Fruit fly (Drosophila melanogaster) whole organism, embryonic: ENCODE data around the gene Mfe2.

ENCODE experiments used
- Abd-B ChIP-seq: fragments of 200-800 bp; sonication (Bioruptor generic); optimal IDR thresholded peaks from 2 replicates; lab custom pipeline; 2018; ENCODE audit warnings: missing biosample characterization, mild to moderate bottlenecking, missing genetic modification characterization, moderate library complexity
- Adf1 ChIP-seq: fragments of 200-800 bp; sonication (Bioruptor generic); IDR thresholded peaks from 2 replicates; pipeline ENCODE4 v1.3.6; 2022; ENCODE audit warnings: missing biosample characterization, missing genetic modification characterization
- Atf-2 ChIP-seq: fragments of 200-800 bp; sonication (Bioruptor generic); optimal IDR thresholded peaks from 2 replicates; lab custom pipeline; 2016; ENCODE audit warnings: missing biosample characterization, missing genetic modification characterization
- C15 ChIP-seq: fragments of 200-800 bp; sonication (Bioruptor generic); IDR thresholded peaks from 3 replicates; pipeline ENCODE4 v1.3.6; 2022; ENCODE audit warnings: missing biosample characterization, missing genetic modification characterization
- CG15011 ChIP-seq: fragments of 200-800 bp; sonication (Bioruptor generic); optimal IDR thresholded peaks from 3 replicates; lab custom pipeline; 2018; ENCODE audit warnings: missing biosample characterization, mild to moderate bottlenecking, missing genetic modification characterization
- CG15479 ChIP-seq: fragments of 200-800 bp; sonication (Bioruptor generic); optimal IDR thresholded peaks from 3 replicates; lab custom pipeline; 2019; ENCODE audit warnings: missing biosample characterization, mild to moderate bottlenecking, missing genetic modification characterization, moderate library complexity
- CG16815 ChIP-seq: fragments of 200-800 bp; sonication (Bioruptor generic); optimal IDR thresholded peaks from 3 replicates; lab custom pipeline; 2017; ENCODE audit warnings: missing biosample characterization, mild to moderate bottlenecking, missing genetic modification characterization
- CG16863 ChIP-seq: fragments of 200-800 bp; sonication (Bioruptor generic); optimal IDR thresholded peaks from 3 replicates; lab custom pipeline; 2016; ENCODE audit warnings: missing biosample characterization, missing genetic modification characterization
- CG17361 ChIP-seq: fragments of 200-800 bp; sonication (Bioruptor generic); IDR thresholded peaks from 3 replicates; pipeline ENCODE4 v1.3.6; 2022; ENCODE audit warnings: missing biosample characterization, missing genetic modification characterization
- CG17385 ChIP-seq: fragments of 200-800 bp; sonication (Bioruptor generic); optimal IDR thresholded peaks from 3 replicates; lab custom pipeline; 2018; ENCODE audit warnings: missing biosample characterization, mild to moderate bottlenecking, missing genetic modification characterization
- CG2120 ChIP-seq: fragments of 200-800 bp; sonication (Bioruptor generic); optimal IDR thresholded peaks from 3 replicates; lab custom pipeline; 2016; ENCODE audit warnings: missing biosample characterization, missing genetic modification characterization
- CG3065 ChIP-seq: fragments of 200-800 bp; sonication (Bioruptor generic); optimal IDR thresholded peaks from 2 replicates; lab custom pipeline; 2016; ENCODE audit warnings: missing biosample characterization, missing genetic modification characterization
- CG31224 ChIP-seq: fragments of 200-800 bp; sonication (Bioruptor generic); IDR thresholded peaks from 2 replicates; pipeline ENCODE4 v1.3.6; 2022; ENCODE audit warnings: missing biosample characterization, missing genetic modification characterization
- CG33213 ChIP-seq: fragments of 200-800 bp; sonication (Bioruptor generic); optimal IDR thresholded peaks from 3 replicates; lab custom pipeline; 2016; ENCODE audit warnings: missing biosample characterization, missing genetic modification characterization
- CG3726 ChIP-seq: fragments of 200-800 bp; sonication (Bioruptor generic); IDR thresholded peaks from 3 replicates; pipeline ENCODE4, ENCODE4 v1.3.6; 2022; ENCODE audit warnings: missing biosample characterization, missing genetic modification characterization
- CG43689 ChIP-seq: fragments of 200-800 bp; sonication (Bioruptor generic); IDR thresholded peaks from 2 replicates; pipeline ENCODE4 v1.3.6; 2022; ENCODE audit warnings: missing biosample characterization, missing genetic modification characterization
- CG7556 ChIP-seq: fragments of 200-800 bp; sonication (Bioruptor generic); optimal IDR thresholded peaks from 2 replicates; lab custom pipeline; 2017; ENCODE audit warnings: missing biosample characterization, mild to moderate bottlenecking, missing genetic modification characterization
- Camta ChIP-seq: fragments of 200-800 bp; sonication (Bioruptor generic); optimal IDR thresholded peaks from 2 replicates; lab custom pipeline; 2016; ENCODE audit warnings: missing biosample characterization, missing genetic modification characterization
- D ChIP-seq, 2 experiments: fragments of 200-800 bp in 1 of 2; fragments of >200 bp in 1 of 2; sonication (Bioruptor generic) in 1 of 2; optimal IDR thresholded peaks; 2 replicates in 1 of 2; 3 replicates in 1 of 2; lab custom pipeline; 2017; ENCODE audit warnings: mild to moderate bottlenecking in 1 of 2, missing biosample characterization in 1 of 2, missing genetic modification characterization in 1 of 2, missing genetic modification reagents in 1 of 2
- Elba2 ChIP-seq: fragments of 200-800 bp; sonication (Bioruptor generic); optimal IDR thresholded peaks from 3 replicates; lab custom pipeline; 2016; ENCODE audit warnings: missing biosample characterization, missing genetic modification characterization
- Ets65A ChIP-seq: fragments of 200-800 bp; sonication (Bioruptor generic); peaks from one replicate; lab custom pipeline; 2016; ENCODE audit warnings: missing biosample characterization, missing genetic modification characterization
- Hey ChIP-seq: fragments of 200-800 bp; sonication (Bioruptor generic); optimal IDR thresholded peaks from 3 replicates; lab custom pipeline; 2018; ENCODE audit warnings: missing biosample characterization, mild to moderate bottlenecking, missing genetic modification characterization
- HmgD ChIP-seq: fragments of 200-800 bp; sonication (Bioruptor generic); optimal IDR thresholded peaks from 3 replicates; lab custom pipeline; 2016; ENCODE audit warnings: missing biosample characterization, missing genetic modification characterization
- Hr39 ChIP-seq: fragments of >200 bp; optimal IDR thresholded peaks from 2 replicates; lab custom pipeline; 2017
- MBD-R2 ChIP-seq: fragments of 200-800 bp; sonication (Bioruptor generic); IDR thresholded peaks from 2 replicates; pipeline ENCODE4 v1.3.6; 2022; ENCODE audit warnings: missing biosample characterization, missing genetic modification characterization
- Spps ChIP-seq: fragments of 200-800 bp; sonication (Bioruptor generic); optimal IDR thresholded peaks from 2 replicates; lab custom pipeline; 2018; ENCODE audit warnings: missing biosample characterization, mild to moderate bottlenecking, missing genetic modification characterization
- Usf ChIP-seq: fragments of 200-800 bp; sonication (Bioruptor generic); optimal IDR thresholded peaks from 2 replicates; lab custom pipeline; 2017; ENCODE audit warnings: missing genotype, missing biosample characterization, missing genetic modification characterization
- cas ChIP-seq: fragments of 200-800 bp; sonication (Bioruptor generic); IDR thresholded peaks from 2 replicates; pipeline ENCODE4 v1.3.6; 2022; ENCODE audit warnings: missing biosample characterization, missing genetic modification characterization
- cato ChIP-seq: fragments of 200-800 bp; sonication (Bioruptor generic); optimal IDR thresholded peaks from 2 replicates; lab custom pipeline; 2016; ENCODE audit warnings: missing biosample characterization, missing genetic modification characterization, borderline replicate concordance
- crc ChIP-seq: fragments of 200-800 bp; sonication (Bioruptor generic); optimal IDR thresholded peaks from 2 replicates; lab custom pipeline; 2016; ENCODE audit warnings: missing biosample characterization, missing genetic modification characterization
- eve ChIP-seq, 2 experiments: fragments of >200 bp; optimal IDR thresholded peaks; 2 replicates each; lab custom pipeline; 2017; ENCODE audit warnings: missing biosample characterization in 2 of 2, missing genetic modification characterization in 2 of 2
- grn ChIP-seq: fragments of 200-800 bp; sonication (Bioruptor generic); optimal IDR thresholded peaks from 3 replicates; lab custom pipeline; 2017; ENCODE audit warnings: missing biosample characterization, missing genetic modification characterization
- gsb-n ChIP-seq: fragments of 200-800 bp; sonication (Bioruptor generic); optimal IDR thresholded peaks from 3 replicates; lab custom pipeline; 2018; ENCODE audit warnings: missing biosample characterization, mild to moderate bottlenecking, missing genetic modification characterization
- hth ChIP-seq: fragments of >200 bp; optimal IDR thresholded peaks from 2 replicates; lab custom pipeline; 2017; ENCODE audit warnings: inconsistent platforms
- insv ChIP-seq, 2 experiments: fragments of 200-800 bp; sonication (Bioruptor generic); optimal IDR thresholded peaks; 3 replicates each; lab custom pipeline; 2016 to 2018; ENCODE audit warnings: missing biosample characterization in 2 of 2, missing genetic modification characterization in 2 of 2
- kah ChIP-seq: fragments of 200-800 bp; sonication (Bioruptor generic); optimal IDR thresholded peaks from 2 replicates; lab custom pipeline; 2018; ENCODE audit warnings: missing biosample characterization, mild to moderate bottlenecking, missing genetic modification characterization
- ken ChIP-seq: fragments of 200-800 bp; sonication (Bioruptor generic); IDR thresholded peaks from 3 replicates; pipeline ENCODE4 v1.3.6; 2022; ENCODE audit warnings: missing biosample characterization, missing genetic modification characterization
- lab ChIP-seq: fragments of 200-800 bp; sonication (Bioruptor generic); optimal IDR thresholded peaks from 3 replicates; lab custom pipeline; 2017; ENCODE audit warnings: missing biosample characterization, missing genetic modification characterization, mild to moderate bottlenecking, moderate library complexity, missing genetic modification reagents
- mld ChIP-seq: fragments of 200-800 bp; sonication (Bioruptor generic); IDR thresholded peaks from 3 replicates; pipeline ENCODE4 v1.3.6; 2022; ENCODE audit warnings: missing biosample characterization, missing genetic modification characterization; ENCODE audit not compliant: partially characterized antibody
- nerfin-1 ChIP-seq: fragments of 200-800 bp; sonication (Bioruptor generic); optimal IDR thresholded peaks from 3 replicates; lab custom pipeline; 2019; ENCODE audit warnings: missing biosample characterization, mild to moderate bottlenecking, missing genetic modification characterization, moderate library complexity
- nerfin-2 ChIP-seq: fragments of 200-800 bp; sonication (Bioruptor generic); IDR thresholded peaks from 2 replicates; pipeline ENCODE4 v1.3.6; 2022; ENCODE audit warnings: missing biosample characterization, missing genetic modification characterization; ENCODE audit not compliant: partially characterized antibody
- nmo ChIP-seq: fragments of 200-800 bp; sonication (Bioruptor generic); optimal IDR thresholded peaks from 2 replicates; lab custom pipeline; 2018; ENCODE audit warnings: missing biosample characterization, mild to moderate bottlenecking, missing genetic modification characterization, moderate library complexity
- nom ChIP-seq: fragments of 200-800 bp; sonication (Bioruptor generic); optimal IDR thresholded peaks from 2 replicates; lab custom pipeline; 2017; ENCODE audit warnings: missing biosample characterization, missing genetic modification characterization, mild to moderate bottlenecking, moderate library complexity, missing genetic modification reagents
- odd ChIP-seq: fragments of 200-800 bp; sonication (Bioruptor generic); optimal IDR thresholded peaks from 2 replicates; lab custom pipeline; 2017; ENCODE audit warnings: missing biosample characterization, mild to moderate bottlenecking, missing genetic modification characterization
- org-1 ChIP-seq: fragments of 200-800 bp; sonication (Bioruptor generic); optimal IDR thresholded peaks from 2 replicates; lab custom pipeline; 2017; ENCODE audit warnings: missing biosample characterization, missing genetic modification characterization
- pan ChIP-seq, 4 experiments: fragments of >200 bp in 3 of 4; fragments of 200-800 bp in 1 of 4; sonication (Bioruptor generic) in 1 of 4; optimal IDR thresholded peaks in 3 of 4; IDR thresholded peaks in 1 of 4; 2 replicates each; pipeline versions ENCODE4 v1.3.6 to Lab custom; 2017 to 2022; ENCODE audit warnings: missing biosample characterization in 2 of 4, missing genetic modification characterization in 2 of 4, mixed read lengths in 1 of 4
- pho ChIP-seq: fragments of 200-800 bp; sonication (Bioruptor generic); optimal IDR thresholded peaks from 2 replicates; lab custom pipeline; 2016; ENCODE audit warnings: missing biosample characterization, missing genetic modification characterization
- pzg ChIP-seq: fragments of 200-800 bp; sonication (Bioruptor generic); optimal IDR thresholded peaks from 3 replicates; lab custom pipeline; 2018; ENCODE audit warnings: missing biosample characterization, mild to moderate bottlenecking, missing genetic modification characterization, moderate library complexity
- repo ChIP-seq: fragments of 200-800 bp; sonication (Bioruptor generic); optimal IDR thresholded peaks from 2 replicates; lab custom pipeline; 2016; ENCODE audit warnings: missing biosample characterization, missing genetic modification characterization
- salm ChIP-seq: fragments of 200-800 bp; sonication (Bioruptor generic); optimal IDR thresholded peaks from 2 replicates; lab custom pipeline; 2018; ENCODE audit warnings: missing biosample characterization, mild to moderate bottlenecking, missing genetic modification characterization

The Mfe2 gene

DNA sequence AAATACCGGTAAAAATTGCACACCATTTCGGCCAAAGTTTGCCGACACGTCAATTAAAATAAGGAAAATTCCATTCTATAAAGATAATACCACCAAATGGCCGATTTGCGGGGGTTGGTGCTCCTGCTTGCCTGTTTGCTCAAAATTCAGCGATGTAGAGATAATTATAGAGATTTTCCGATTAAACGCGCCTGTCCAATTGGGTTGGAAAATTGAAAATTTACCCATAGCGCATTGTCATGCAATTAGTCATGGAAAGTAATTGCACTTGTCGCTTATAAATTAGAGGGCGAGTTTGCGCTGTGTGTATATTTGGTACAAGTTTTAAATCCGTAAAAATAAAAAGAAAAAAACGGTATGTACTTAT, 48.8 kb downstream of the Mfe2 start:
- TF ChIP-seq crc (GFP tag; lab: Kevin White, UChicago) = no peak
- no peak for TF ChIP-seq Abd-B (GFP tag; lab: Kevin White, UChicago)
- no peak for TF ChIP-seq CG15011 (GFP tag; lab: Kevin White, UChicago)
- no peak for TF ChIP-seq C15 (GFP tag; lab: Robert Waterston, UW)
- no peak for TF ChIP-seq ken
- no peak for TF ChIP-seq lab (GFP tag; lab: Kevin White, UChicago)
- no peak for TF ChIP-seq Usf (GFP tag; lab: Kevin White, UChicago)
- peak in 1 of 2 experiments; percentile 73 for TF ChIP-seq insv (GFP tag; optimal IDR thresholded peaks at IDR 0.05; lab: Kevin White, UChicago)
- no peak for TF ChIP-seq CG3726
- no peak for TF ChIP-seq CG7556
- TF ChIP-seq Elba2 (GFP tag; lab: Kevin White, UChicago) = peak; percentile 55
- no peak for TF ChIP-seq CG16815 (GFP tag; lab: Kevin White, UChicago)
- no peak for TF ChIP-seq cato (GFP tag; lab: Kevin White, UChicago)
- TF ChIP-seq kah (GFP tag; lab: Kevin White, UChicago) = no peak
- TF ChIP-seq mld (GFP tag; lab: Robert Waterston, UW) = no peak
- no peak for TF ChIP-seq nerfin-2
- no peak for TF ChIP-seq gsb-n (tag; lab: Kevin White, UChicago)
- TF ChIP-seq HmgD (GFP tag; lab: Kevin White, UChicago) = no peak
- TF ChIP-seq eve (GFP tag; optimal IDR thresholded peaks at IDR 0.05; lab: Kevin White, UChicago) = no peak
- no peak for TF ChIP-seq salm (tag; lab: Kevin White, UChicago)
- TF ChIP-seq grn (GFP tag; lab: Kevin White, UChicago) = peak; percentile 64
- TF ChIP-seq nmo = peak; percentile 7
- TF ChIP-seq CG15479 (GFP tag; lab: Kevin White, UChicago) = peak; percentile 30
- TF ChIP-seq nerfin-1 (tag; lab: Kevin White, UChicago) = peak; percentile 56
- no peak for TF ChIP-seq hth (lab: Kevin White, UChicago)
- TF ChIP-seq CG17385 (GFP tag; lab: Kevin White, UChicago) = no peak
- TF ChIP-seq odd (GFP tag; lab: Kevin White, UChicago) = no peak
- TF ChIP-seq cas (GFP tag; lab: Robert Waterston, UW) = no peak
- TF ChIP-seq pan (optimal IDR thresholded peaks at IDR 0.05; lab: Kevin White, UChicago) = no peak
- no peak for TF ChIP-seq pan (GFP tag; optimal IDR thresholded peaks at IDR 0.05 in 1 of 2, IDR thresholded peaks at IDR 0.05 in 1 of 2)
- TF ChIP-seq org-1 (GFP tag; lab: Kevin White, UChicago) = no peak
- no peak for TF ChIP-seq Hr39 (lab: Kevin White, UChicago)
- no peak for TF ChIP-seq Adf1 (GFP tag; lab: Robert Waterston, UW)
- TF ChIP-seq, all 482 proteins: peak for 6

DNA sequence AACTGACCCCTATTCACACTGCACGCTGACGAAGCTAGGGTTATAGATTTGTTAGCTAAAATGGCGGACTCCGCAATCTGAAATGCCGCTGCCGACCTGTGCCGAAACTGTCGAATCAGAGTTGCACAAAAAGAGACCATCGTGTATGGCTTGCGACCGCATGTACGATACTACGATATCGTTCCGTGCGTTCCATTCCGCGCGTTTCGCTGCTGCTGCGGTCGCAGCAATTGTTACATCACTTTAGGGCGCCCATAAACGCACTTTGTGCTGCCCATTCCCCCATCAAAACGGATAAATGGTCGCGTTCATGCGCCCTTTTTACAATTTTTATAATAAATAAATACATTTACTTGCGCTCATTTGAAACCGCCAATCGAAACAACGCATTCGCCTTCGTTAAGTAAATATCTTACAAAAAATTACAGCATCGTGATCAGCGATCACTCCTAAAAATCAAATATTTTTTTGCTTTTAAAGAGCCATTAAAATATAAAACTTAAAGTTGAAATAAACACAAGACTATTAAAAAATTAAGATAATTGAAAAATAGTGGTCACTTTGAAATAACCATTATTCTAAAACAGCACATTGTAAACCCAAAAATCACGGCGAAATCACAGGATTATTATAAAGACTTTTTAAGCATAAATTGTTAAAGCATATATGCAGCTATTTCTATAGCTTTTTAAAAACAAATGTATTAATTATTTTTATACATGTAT, 49.6 kb downstream of the Mfe2 start, which contains the start of gene Cyp1:
Gene Cyp1 (minus strand): TSS at position 174 of the 725 bp plus-strand sequence.
- TF ChIP-seq D (optimal IDR thresholded peaks at IDR 0.05; lab: Kevin White, UChicago) (no peak), D (GFP tag; optimal IDR thresholded peaks at IDR 0.05; lab: Kevin White, UChicago) (no peak), nom (GFP tag; lab: Kevin White, UChicago) (peak; percentile 66), pzg (peak; percentile 80), CG16863 (GFP tag; lab: Kevin White, UChicago) (no peak), pho (GFP tag; lab: Kevin White, UChicago) (no peak), MBD-R2 (GFP tag; lab: Robert Waterston, UW) (peak; percentile 52), Hr39 (lab: Kevin White, UChicago) (no peak), Camta (no peak), repo (GFP tag; lab: Kevin White, UChicago) (peak; percentile 6), CG17361 (GFP tag; lab: Robert Waterston, UW) (peak; percentile 61), CG31224 (GFP tag; lab: Robert Waterston, UW) (peak; percentile 30; the same call in 1 of the 2 replicates), CG33213 (no peak), kah (GFP tag; lab: Kevin White, UChicago) (no peak), Spps (tag; lab: Kevin White, UChicago) (no peak), CG3065 (GFP tag; lab: Kevin White, UChicago) (no peak), Hey (tag; lab: Kevin White, UChicago) (no peak), Atf-2 (GFP tag; lab: Kevin White, UChicago) (no peak), CG2120 (peak; percentile 54), CG43689 (GFP tag; lab: Robert Waterston, UW) (no peak), Ets65A (GFP tag; lab: Kevin White, UChicago) (peak; percentile 37)
